Worm (Caenorhabditis elegans): Measurements from ENCODE around the gene Y41C4A.9.
A peak's percentile ranks its signal among the peaks of the same experiment; 100 is the strongest.

The Y41C4A.9 gene

ce11 chrIII:11669008-11669407, 49.4 kb downstream of the Y41C4A.9 start:
- TF ChIP-seq nhr-12 (tag; optimal IDR thresholded peaks at IDR 0.05) (no peak), nhr-237 (tag; optimal IDR thresholded peaks at IDR 0.05) (no peak), aha-1 (tag; optimal IDR thresholded peaks at IDR 0.05) (no peak), snpc-4 (tag; optimal IDR thresholded peaks at IDR 0.05) (no peak), fkh-8 (tag; optimal IDR thresholded peaks at IDR 0.05) (no peak), ets-5 (GFP tag; IDR thresholded peaks at IDR 0.05) (no peak), mep-1 (tag; optimal IDR thresholded peaks at IDR 0.05) (no peak), efl-1 (optimal IDR thresholded peaks at IDR 0.05) (no peak), efl-1 (GFP tag; optimal IDR thresholded peaks at IDR 0.05 in 1 of 2) (no peak), grh-1 (GFP tag; IDR thresholded peaks at IDR 0.05) (no peak), irx-1 (tag; optimal IDR thresholded peaks at IDR 0.05) (no peak), nhr-47 (tag; optimal IDR thresholded peaks at IDR 0.05) (peak; percentile 14), dsc-1 (tag; optimal IDR thresholded peaks at IDR 0.05) (peak; percentile 99), pax-3 (tag; optimal IDR thresholded peaks at IDR 0.05) (peak; percentile 45)

- TF ChIP-seq elt-2 (tag; optimal IDR thresholded peaks at IDR 0.05) (no peak), jun-1 (tag; optimal IDR thresholded peaks at IDR 0.05) (no peak), sptf-1 (tag; optimal IDR thresholded peaks at IDR 0.05) (no peak), dpl-1 (GFP tag; optimal IDR thresholded peaks at IDR 0.05) (no peak), lin-39 (tag; optimal IDR thresholded peaks at IDR 0.05) (no peak), C04F5.9 (tag; optimal IDR thresholded peaks at IDR 0.05) (no peak), efl-3 (GFP tag; optimal IDR thresholded peaks at IDR 0.05) (no peak), nhr-85 (tag) (peak; percentile 47), vab-15 (tag; optimal IDR thresholded peaks at IDR 0.05) (no peak), mdl-1 (tag; optimal IDR thresholded peaks at IDR 0.05) (no peak), efl-1 (optimal IDR thresholded peaks at IDR 0.05) (no peak), efl-1 (GFP tag; optimal IDR thresholded peaks at IDR 0.05 in 1 of 2) (no peak), fkh-4 (tag; optimal IDR thresholded peaks at IDR 0.05; ENCODE audit: borderline replicate concordance) (no peak), Y116A8C.19 (tag; optimal IDR thresholded peaks at IDR 0.05; ENCODE audit: borderline replicate concordance) (no peak), unc-86 (tag; optimal IDR thresholded peaks at IDR 0.05) (no peak), pag-3 (tag; optimal IDR thresholded peaks at IDR 0.05; ENCODE audit: borderline replicate concordance, insufficient read depth) (no peak), blmp-1 (tag; optimal IDR thresholded peaks at IDR 0.05) (peak; percentile 97), tlp-1 (tag; optimal IDR thresholded peaks at IDR 0.05) (no peak), ces-1 (GFP tag; optimal IDR thresholded peaks at IDR 0.05) (no peak), aly-2 (tag; optimal IDR thresholded peaks at IDR 0.05) (no peak), lin-13 (GFP tag; optimal IDR thresholded peaks at IDR 0.05) (no peak), ztf-11 (tag; optimal IDR thresholded peaks at IDR 0.05) (no peak), ets-5 (GFP tag; IDR thresholded peaks at IDR 0.05) (no peak), elt-3 (tag; optimal IDR thresholded peaks at IDR 0.05) (no peak), nhr-76 (tag; optimal IDR thresholded peaks at IDR 0.05) (no peak), unc-62 (GFP tag; optimal IDR thresholded peaks at IDR 0.05) (no peak), hpl-2 (GFP tag; optimal IDR thresholded peaks at IDR 0.05) (no peak), ceh-8 (GFP tag; optimal IDR thresholded peaks at IDR 0.05) (no peak), lin-15B (tag; optimal IDR thresholded peaks at IDR 0.05) (no peak), alr-1 (tag; optimal IDR thresholded peaks at IDR 0.05; ENCODE audit: borderline replicate concordance) (no peak), ama-1 (optimal IDR thresholded peaks at IDR 0.05) (no peak), mep-1 (tag; optimal IDR thresholded peaks at IDR 0.05) (peak; percentile 4), unc-130 (tag; optimal IDR thresholded peaks at IDR 0.05) (no peak), zag-1 (tag; optimal IDR thresholded peaks at IDR 0.05) (no peak), mef-2 (tag; optimal IDR thresholded peaks at IDR 0.05) (no peak), snu-23 (GFP tag; optimal IDR thresholded peaks at IDR 0.05) (peak; percentile 7), nhr-90 (tag; optimal IDR thresholded peaks at IDR 0.05; ENCODE audit: poor library complexity) (no peak), lin-14 (GFP tag; optimal IDR thresholded peaks at IDR 0.05) (peak; percentile 47), grh-1 (GFP tag; IDR thresholded peaks at IDR 0.05) (no peak), ceh-90 (tag; optimal IDR thresholded peaks at IDR 0.05) (no peak), pax-3 (tag; optimal IDR thresholded peaks at IDR 0.05) (no peak)
These were observed 51.6 kb downstream of the Y41C4A.9 start for ce11 chrIII:11666819-11667218.
